Worm (Caenorhabditis elegans) whole organism, L4 larva: ENCODE results near the gene K09A9.8.

Experiments used
- D1046.2 ChIP-seq: fragments of 200-800 bp; sonication (Bioruptor generic); IDR thresholded peaks from 2 replicates; pipeline ENCODE4 v1.3.6; 2022; ENCODE audit warnings: missing genetic modification characterization, missing compliant biosample characterization
- F10B5.3 ChIP-seq: sonication (generic microtip); optimal IDR thresholded peaks from 2 replicates; lab custom pipeline; 2016; ENCODE audit warnings: mild to moderate bottlenecking, missing genetic modification characterization, missing compliant biosample characterization
- F37D6.2 ChIP-seq: sonication (generic microtip); optimal IDR thresholded peaks from 2 replicates; lab custom pipeline; 2016; ENCODE audit warnings: mild to moderate bottlenecking, missing genetic modification characterization, missing compliant biosample characterization
- F49E8.2 ChIP-seq: sonication (generic microtip); optimal IDR thresholded peaks from 2 replicates; lab custom pipeline; 2016; ENCODE audit warnings: missing compliant biosample characterization, mild to moderate bottlenecking, missing genetic modification characterization, borderline replicate concordance
- aha-1 ChIP-seq: fragments of 150-350 bp; peaks from one replicate; lab custom pipeline; 2014; ENCODE audit warnings: missing biosample characterization, missing genetic modification characterization
- attf-4 ChIP-seq: sonication (generic microtip); optimal IDR thresholded peaks from 3 replicates; lab custom pipeline; 2017; ENCODE audit warnings: missing biosample characterization, missing genetic modification characterization
- ceh-32 ChIP-seq: sonication (generic microtip); optimal IDR thresholded peaks from 2 replicates; lab custom pipeline; 2016; ENCODE audit warnings: mild to moderate bottlenecking, missing genetic modification characterization, missing compliant biosample characterization; ENCODE audit not compliant: poor library complexity
- ceh-62 ChIP-seq: sonication (generic microtip); optimal IDR thresholded peaks from 2 replicates; lab custom pipeline; 2017; ENCODE audit warnings: missing biosample characterization, missing genetic modification characterization
- cey-2 ChIP-seq: sonication (generic microtip); optimal IDR thresholded peaks from 3 replicates; lab custom pipeline; 2017; ENCODE audit warnings: missing genetic modification characterization, mild to moderate bottlenecking, missing compliant biosample characterization, antibody characterized with exemption, borderline replicate concordance; ENCODE audit not compliant: insufficient read depth
- daf-12 ChIP-seq: fragments of 150-350 bp; optimal IDR thresholded peaks from 2 replicates; lab custom pipeline; 2014; ENCODE audit warnings: missing biosample characterization, missing genetic modification reagents, missing genetic modification characterization
- daf-16 ChIP-seq, 3 experiments: sonication (generic microtip); optimal IDR thresholded peaks; 2 replicates each; lab custom pipeline; 2016 to 2017; ENCODE audit warnings: missing genetic modification characterization in 3 of 3, missing genetic modification reagents in 3 of 3, mild to moderate bottlenecking in 2 of 3, missing compliant biosample characterization in 2 of 3, missing biosample characterization in 1 of 3, moderate library complexity in 1 of 3
- daf-19 ChIP-seq: fragments of 200-800 bp; sonication (Bioruptor generic); conservative IDR thresholded peaks from 2 replicates; pipeline ENCODE4 v1.3.6; 2022; ENCODE audit warnings: missing genetic modification characterization, missing compliant biosample characterization
- daf-8 ChIP-seq: fragments of 200-800 bp; sonication (Bioruptor generic); IDR thresholded peaks from 2 replicates; pipeline ENCODE4 v1.3.6; 2022; ENCODE audit warnings: missing genetic modification characterization, missing compliant biosample characterization
- dmd-6 ChIP-seq: fragments of 200-800 bp; sonication (Bioruptor generic); IDR thresholded peaks from 2 replicates; pipeline ENCODE4 v1.3.6; 2022; ENCODE audit warnings: missing genetic modification reagents, missing genetic modification characterization, missing compliant biosample characterization
- duxl-1 ChIP-seq: sonication (generic microtip); optimal IDR thresholded peaks from 2 replicates; lab custom pipeline; 2016; ENCODE audit warnings: mild to moderate bottlenecking, missing genetic modification characterization, moderate library complexity, missing compliant biosample characterization; ENCODE audit not compliant: poor library complexity
- dve-1 ChIP-seq: sonication (generic microtip); optimal IDR thresholded peaks from 2 replicates; lab custom pipeline; 2017; ENCODE audit warnings: antibody characterized with exemption, mild to moderate bottlenecking, missing genetic modification characterization, missing compliant biosample characterization; ENCODE audit not compliant: insufficient read depth
- egl-27 ChIP-seq: sonication (generic microtip); optimal IDR thresholded peaks from 3 replicates; lab custom pipeline; 2017; ENCODE audit warnings: missing biosample characterization, missing genetic modification reagents, missing genetic modification characterization
- egl-43 ChIP-seq: fragments of 200-800 bp; sonication (Bioruptor generic); IDR thresholded peaks from 2 replicates; pipeline ENCODE4 v1.3.6; 2022; ENCODE audit warnings: missing genetic modification reagents, missing genetic modification characterization, missing compliant biosample characterization
- fkh-10 ChIP-seq: fragments of 150-350 bp; optimal IDR thresholded peaks from 2 replicates; lab custom pipeline; 2014; ENCODE audit warnings: missing biosample characterization, missing genetic modification reagents, missing genetic modification characterization
- hlh-11 ChIP-seq: fragments of 200-800 bp; sonication (Bioruptor generic); optimal IDR thresholded peaks from 2 replicates; lab custom pipeline; 2018; ENCODE audit warnings: mild to moderate bottlenecking, missing genetic modification characterization, missing compliant biosample characterization
- hlh-30 ChIP-seq: sonication (generic microtip); optimal IDR thresholded peaks from 2 replicates; lab custom pipeline; 2017; ENCODE audit warnings: antibody characterized with exemption, mild to moderate bottlenecking, missing genetic modification characterization, missing compliant biosample characterization; ENCODE audit not compliant: insufficient read depth
- lin-13 ChIP-seq: fragments of 150-350 bp; optimal IDR thresholded peaks from 2 replicates; lab custom pipeline; 2014; ENCODE audit warnings: missing biosample characterization, missing genetic modification reagents, missing genetic modification characterization
- lin-38 ChIP-seq: fragments of 200-800 bp; sonication (Bioruptor generic); IDR thresholded peaks from 2 replicates; pipeline ENCODE4 v1.3.6; 2022; ENCODE audit warnings: missing genetic modification reagents, missing genetic modification characterization, missing compliant biosample characterization
- lin-39 ChIP-seq: fragments of 150-350 bp; optimal IDR thresholded peaks from 2 replicates; lab custom pipeline; 2014; ENCODE audit warnings: missing biosample characterization, missing genetic modification reagents, missing genetic modification characterization
- lsy-2 ChIP-seq, 2 experiments: fragments of 150-350 bp in 1 of 2; sonication (generic microtip) in 1 of 2; optimal IDR thresholded peaks; 2 replicates each; lab custom pipeline; 2014 to 2017; ENCODE audit warnings: missing biosample characterization in 2 of 2, missing genetic modification characterization in 2 of 2
- mep-1 ChIP-seq: fragments of 150-350 bp; sonication (generic microtip); optimal IDR thresholded peaks from 3 replicates; lab custom pipeline; 2014; ENCODE audit warnings: missing biosample characterization, missing genetic modification characterization
- mes-2 ChIP-seq: sonication (generic microtip); optimal IDR thresholded peaks from 2 replicates; lab custom pipeline; 2016; ENCODE audit warnings: missing genotype, mild to moderate bottlenecking, missing genetic modification characterization, missing compliant biosample characterization; ENCODE audit not compliant: poor library complexity, severe bottlenecking
- mxl-3 ChIP-seq: fragments of 200-800 bp; sonication (Bioruptor generic); optimal IDR thresholded peaks from 2 replicates; lab custom pipeline; 2018; ENCODE audit warnings: mild to moderate bottlenecking, missing genetic modification characterization, missing compliant biosample characterization
- nhr-102 ChIP-seq: sonication (generic microtip); optimal IDR thresholded peaks from 2 replicates; lab custom pipeline; 2016; ENCODE audit warnings: mild to moderate bottlenecking, missing genetic modification characterization, moderate library complexity, missing compliant biosample characterization
- nhr-25 ChIP-seq: sonication (generic microtip); optimal IDR thresholded peaks from 2 replicates; lab custom pipeline; 2017; ENCODE audit warnings: missing genetic modification characterization, mild to moderate bottlenecking, missing compliant biosample characterization, antibody characterized with exemption, moderate library complexity, borderline replicate concordance; ENCODE audit not compliant: insufficient read depth
- nhr-41 ChIP-seq: fragments of 200-800 bp; sonication (Bioruptor generic); IDR thresholded peaks from 2 replicates; pipeline ENCODE4 v1.3.6; 2022; ENCODE audit warnings: missing genetic modification reagents, missing genetic modification characterization, missing compliant biosample characterization
- nhr-6 ChIP-seq: fragments of 150-350 bp; optimal IDR thresholded peaks from 2 replicates; lab custom pipeline; 2014; ENCODE audit warnings: missing biosample characterization, missing genetic modification characterization
- nhr-76 ChIP-seq: fragments of 150-350 bp; optimal IDR thresholded peaks from 2 replicates; lab custom pipeline; 2014; ENCODE audit warnings: missing biosample characterization, missing genetic modification characterization
- saeg-2 ChIP-seq: fragments of 200-800 bp; sonication (Bioruptor generic); IDR thresholded peaks from 2 replicates; pipeline ENCODE4 v1.3.6; 2022; ENCODE audit warnings: missing genetic modification reagents, missing genetic modification characterization, missing compliant biosample characterization
- sdz-12 ChIP-seq: fragments of 200-800 bp; sonication (Bioruptor generic); optimal IDR thresholded peaks from 2 replicates; lab custom pipeline; 2018; ENCODE audit warnings: mild to moderate bottlenecking, missing genetic modification characterization, missing compliant biosample characterization
- spr-1 ChIP-seq: sonication (generic microtip); optimal IDR thresholded peaks from 2 replicates; lab custom pipeline; 2016; ENCODE audit warnings: mild to moderate bottlenecking, missing genetic modification characterization, missing compliant biosample characterization
- tag-97 ChIP-seq: fragments of 200-800 bp; sonication (Bioruptor generic); IDR thresholded peaks from 2 replicates; pipeline ENCODE4 v1.3.6; 2022; ENCODE audit warnings: missing genetic modification characterization, missing compliant biosample characterization
- tra-1 ChIP-seq: fragments of 200-800 bp; sonication (Bioruptor generic); IDR thresholded peaks from 2 replicates; pipeline ENCODE4 v1.3.6; 2022; ENCODE audit warnings: missing genetic modification reagents, missing genetic modification characterization, missing compliant biosample characterization
- unc-130 ChIP-seq: sonication (generic microtip); optimal IDR thresholded peaks from 2 replicates; lab custom pipeline; 2016; ENCODE audit warnings: missing genetic modification reagents, missing genetic modification characterization, missing compliant biosample characterization
- vab-7 ChIP-seq: fragments of 200-800 bp; sonication (Bioruptor generic); IDR thresholded peaks from 2 replicates; pipeline ENCODE4 v1.3.6; 2022; ENCODE audit warnings: missing genetic modification reagents, missing genetic modification characterization, missing compliant biosample characterization
- zfp-2 ChIP-seq: sonication (generic microtip); optimal IDR thresholded peaks from 2 replicates; lab custom pipeline; 2016; ENCODE audit warnings: mild to moderate bottlenecking, missing genetic modification characterization, missing compliant biosample characterization
- zip-11 ChIP-seq: fragments of 200-800 bp; sonication (Bioruptor generic); IDR thresholded peaks from 2 replicates; pipeline ENCODE4 v1.3.6; 2022; ENCODE audit warnings: missing genetic modification characterization, missing compliant biosample characterization
- ztf-11 ChIP-seq: fragments of 150-350 bp; optimal IDR thresholded peaks from 2 replicates; lab custom pipeline; 2014; ENCODE audit warnings: missing biosample characterization, missing genetic modification characterization
- ztf-7 ChIP-seq: fragments of 150-350 bp; optimal IDR thresholded peaks from 2 replicates; lab custom pipeline; 2014; ENCODE audit warnings: missing biosample characterization, missing genetic modification characterization

Gene K09A9.8

ce11 chrX:15619273-15619672 lies 22.3 kb upstream of the K09A9.8 start (continued):
- TF ChIP-seq duxl-1 (tag; lab: Kevin White, UChicago) (peak; percentile 49), ceh-32 (no peak), sdz-12 (no peak)

ce11 chrX:15617168-15617567 lies 20.2 kb upstream of the K09A9.8 start:
- TF ChIP-seq fkh-10 (GFP tag; lab: Kevin White, UChicago) (no peak), lin-13 (GFP tag; lab: Kevin White, UChicago) (no peak), hlh-30 (tag; lab: Kevin White, UChicago) (peak; percentile 3), tag-97 (GFP tag; lab: Robert Waterston, UW) (no peak), ztf-7 (tag; lab: Kevin White, UChicago) (no peak), lin-38 (no peak), saeg-2 (GFP tag; lab: Robert Waterston, UW) (no peak), daf-19 (no peak), lin-39 (tag; lab: Kevin White, UChicago) (no peak), attf-4 (tag; lab: Kevin White, UChicago) (no peak), mep-1 (tag; lab: Kevin White, UChicago) (peak; percentile 22), D1046.2 (GFP tag; lab: Robert Waterston, UW) (no peak), nhr-102 (tag; lab: Kevin White, UChicago) (no peak), mes-2 (peak; percentile 40), sdz-12 (no peak), cey-2 (tag; lab: Kevin White, UChicago) (no peak), mxl-3 (GFP tag; lab: Kevin White, UChicago) (no peak), aha-1 (peak; percentile 57), F10B5.3 (tag; lab: Kevin White, UChicago) (no peak), zfp-2 (tag; lab: Kevin White, UChicago) (no peak), egl-43 (no peak), daf-12 (tag; lab: Kevin White, UChicago) (no peak), nhr-6 (tag; lab: Kevin White, UChicago) (no peak), nhr-25 (tag; lab: Kevin White, UChicago) (no peak), ceh-62 (tag; lab: Kevin White, UChicago) (no peak), F37D6.2 (tag; lab: Kevin White, UChicago) (no peak), tra-1 (GFP tag; lab: Robert Waterston, UW) (no peak), daf-8 (no peak), egl-27 (tag; lab: Kevin White, UChicago) (no peak), daf-16 (GFP tag; optimal IDR thresholded peaks at IDR 0.05; lab: Kevin White, UChicago) (no peak), daf-16 (tag; optimal IDR thresholded peaks at IDR 0.05; lab: Kevin White, UChicago) (peak; percentile 4), hlh-11 (tag; lab: Kevin White, UChicago) (peak; percentile 35), unc-130 (no peak), spr-1 (no peak), zip-11 (GFP tag; lab: Robert Waterston, UW) (no peak), nhr-76 (no peak), dmd-6 (0 out of 2 replicates have a peak, but pooled peaks have one; percentile 17), vab-7 (no peak), ztf-11 (tag; lab: Kevin White, UChicago) (no peak), F49E8.2 (no peak), nhr-41 (GFP tag; lab: Robert Waterston, UW) (no peak), lsy-2 (tag; optimal IDR thresholded peaks at IDR 0.05; lab: Kevin White, UChicago) (peak in 1 of 2 experiments; percentile 43), dve-1 (tag; lab: Kevin White, UChicago) (peak; percentile 58)
